Fruit fly (Drosophila melanogaster) whole organism, pupa: ENCODE measurements around the gene daed.

Source experiments
- CG12605 ChIP-seq: fragments of 200-800 bp; sonication (Bioruptor generic); IDR thresholded peaks from 2 replicates; pipeline ENCODE4 v1.3.6; 2022; ENCODE audit warnings: missing biosample characterization, missing genetic modification characterization
- CG17806 ChIP-seq: fragments of 200-800 bp; sonication (Bioruptor generic); optimal IDR thresholded peaks from 2 replicates; lab custom pipeline; 2018; ENCODE audit warnings: missing biosample characterization, mild to moderate bottlenecking, missing genetic modification characterization, moderate library complexity
- CG4496 ChIP-seq: fragments of 200-800 bp; sonication (Bioruptor generic); IDR thresholded peaks from 3 replicates; pipeline ENCODE4 v1.3.6; 2022; ENCODE audit warnings: missing biosample characterization, missing genetic modification characterization
- CG8159 ChIP-seq: fragments of 200-800 bp; sonication (Bioruptor generic); optimal IDR thresholded peaks from 3 replicates; lab custom pipeline; 2018; ENCODE audit warnings: missing biosample characterization, mild to moderate bottlenecking, missing genetic modification characterization, moderate library complexity
- CG8301 ChIP-seq: fragments of 200-800 bp; sonication (Bioruptor generic); optimal IDR thresholded peaks from 2 replicates; lab custom pipeline; 2018; ENCODE audit warnings: missing biosample characterization, mild to moderate bottlenecking, missing genetic modification characterization
- CG9948 ChIP-seq: fragments of 200-800 bp; sonication (Bioruptor generic); optimal IDR thresholded peaks from 2 replicates; lab custom pipeline; 2018; ENCODE audit warnings: missing biosample characterization, mild to moderate bottlenecking, missing genetic modification characterization, moderate library complexity
- EcR ChIP-seq: fragments of 200-800 bp; sonication (Bioruptor generic); optimal IDR thresholded peaks from 3 replicates; lab custom pipeline; 2019; ENCODE audit warnings: missing biosample characterization, missing genetic modification characterization, mild to moderate bottlenecking, moderate library complexity, missing genetic modification reagents
- Pif1B ChIP-seq: fragments of 200-800 bp; sonication (Bioruptor generic); optimal IDR thresholded peaks from 3 replicates; lab custom pipeline; 2016; ENCODE audit warnings: missing biosample characterization, missing genetic modification characterization
- Snoo ChIP-seq: fragments of 200-800 bp; sonication (Bioruptor generic); optimal IDR thresholded peaks from 3 replicates; lab custom pipeline; 2017; ENCODE audit warnings: missing biosample characterization, mild to moderate bottlenecking, missing genetic modification characterization, inconsistent platforms
- fd96Ca ChIP-seq: fragments of 200-800 bp; sonication (Bioruptor generic); IDR thresholded peaks from 3 replicates; pipeline ENCODE4 v1.3.6; 2022; ENCODE audit warnings: missing biosample characterization, missing genetic modification characterization
- gl ChIP-seq: fragments of 200-800 bp; sonication (Bioruptor generic); optimal IDR thresholded peaks from 2 replicates; lab custom pipeline; 2018; ENCODE audit warnings: missing biosample characterization, mild to moderate bottlenecking, missing genetic modification characterization

- TF ChIP-seq gl (tag; lab: Kevin White, UChicago) (no peak), CG9948 (tag; lab: Kevin White, UChicago) (no peak), Snoo (no peak), EcR (GFP tag; lab: Kevin White, UChicago) (no peak), CG8159 (tag; lab: Kevin White, UChicago) (no peak), Pif1B (GFP tag; lab: Kevin White, UChicago) (no peak), CG8301 (tag; lab: Kevin White, UChicago) (no peak), CG4496 (GFP tag; lab: Robert Waterston, UW) (no peak), CG17806 (no peak), CG12605 (GFP tag; lab: Robert Waterston, UW) (no peak), fd96Ca (GFP tag; lab: Robert Waterston, UW) (no peak)
Observed at dm6 chr2L:2198119-2198494, 18.0 kb downstream of the daed start.
